Fruit fly (Drosophila melanogaster) whole organism, embryonic: ENCODE data around the gene Polr2I.
A peak's percentile ranks its signal among the peaks of the same experiment; 100 is the strongest.

Experiments
- Ada2b ChIP-seq: fragments of 200-800 bp; sonication (Bioruptor generic); IDR thresholded peaks from 2 replicates; pipeline ENCODE4 v1.3.6; 2022; ENCODE audit warnings: missing biosample characterization, missing genetic modification characterization
- Adf1 ChIP-seq: fragments of 200-800 bp; sonication (Bioruptor generic); IDR thresholded peaks from 2 replicates; pipeline ENCODE4 v1.3.6; 2022; ENCODE audit warnings: missing biosample characterization, missing genetic modification characterization
- Aef1 ChIP-seq: fragments of 200-800 bp; sonication (Bioruptor generic); IDR thresholded peaks from 3 replicates; pipeline ENCODE4 v1.3.6; 2022; ENCODE audit warnings: missing biosample characterization, missing genetic modification characterization
- BEAF-32 ChIP-seq: fragments of 200-800 bp; sonication (Bioruptor generic); optimal IDR thresholded peaks from 3 replicates; lab custom pipeline; 2017; ENCODE audit warnings: missing biosample characterization, missing genetic modification characterization, mild to moderate bottlenecking, moderate library complexity, missing genetic modification reagents
- CG11085 ChIP-seq: fragments of 200-800 bp; sonication (Bioruptor generic); IDR thresholded peaks from 2 replicates; pipeline ENCODE4 v1.3.6; 2022; ENCODE audit warnings: missing biosample characterization, missing genetic modification characterization
- CG11247 ChIP-seq: fragments of 200-800 bp; sonication (Bioruptor generic); IDR thresholded peaks from 2 replicates; pipeline ENCODE4 v1.3.6; 2022; ENCODE audit warnings: missing biosample characterization, missing genetic modification characterization
- CG11504 ChIP-seq: fragments of 200-800 bp; sonication (Bioruptor generic); optimal IDR thresholded peaks from 3 replicates; lab custom pipeline; 2019; ENCODE audit warnings: missing biosample characterization, mild to moderate bottlenecking, missing genetic modification characterization, moderate library complexity
- CG12299 ChIP-seq: fragments of 200-800 bp; sonication (Bioruptor generic); optimal IDR thresholded peaks from 2 replicates; lab custom pipeline; 2018; ENCODE audit warnings: missing biosample characterization, mild to moderate bottlenecking, missing genetic modification characterization
- CG13424 ChIP-seq: fragments of 200-800 bp; sonication (Bioruptor generic); optimal IDR thresholded peaks from 2 replicates; lab custom pipeline; 2019; ENCODE audit warnings: missing biosample characterization, mild to moderate bottlenecking, missing genetic modification characterization, moderate library complexity
- CG13894 ChIP-seq: fragments of 200-800 bp; sonication (Bioruptor generic); optimal IDR thresholded peaks from 3 replicates; lab custom pipeline; 2018; ENCODE audit warnings: missing biosample characterization, mild to moderate bottlenecking, missing genetic modification characterization, moderate library complexity
- CG15073 ChIP-seq: fragments of 200-800 bp; sonication (Bioruptor generic); optimal IDR thresholded peaks from 2 replicates; lab custom pipeline; 2016; ENCODE audit warnings: missing biosample characterization, missing genetic modification characterization
- CG15269 ChIP-seq: fragments of 200-800 bp; sonication (Bioruptor generic); optimal IDR thresholded peaks from 2 replicates; lab custom pipeline; 2018; ENCODE audit warnings: missing biosample characterization, mild to moderate bottlenecking, missing genetic modification characterization, moderate library complexity
- CG1603 ChIP-seq: fragments of 200-800 bp; sonication (Bioruptor generic); optimal IDR thresholded peaks from 2 replicates; lab custom pipeline; 2019; ENCODE audit warnings: missing biosample characterization, mild to moderate bottlenecking, missing genetic modification characterization, moderate library complexity
- CG16813 ChIP-seq: fragments of 200-800 bp; sonication (Bioruptor generic); IDR thresholded peaks from 3 replicates; pipeline ENCODE4 v1.3.6; 2022; ENCODE audit warnings: missing biosample characterization, missing genetic modification characterization; ENCODE audit not compliant: partially characterized antibody
- CG17612 ChIP-seq: fragments of 200-800 bp; sonication (Bioruptor generic); IDR thresholded peaks from 2 replicates; pipeline ENCODE4 v1.3.6; 2022; ENCODE audit warnings: missing biosample characterization, missing genetic modification characterization
- CG18599 ChIP-seq: fragments of 200-800 bp; sonication (Bioruptor generic); optimal IDR thresholded peaks from 3 replicates; lab custom pipeline; 2017; ENCODE audit warnings: missing biosample characterization, missing genetic modification characterization, mild to moderate bottlenecking, moderate library complexity, missing genetic modification reagents
- CG30020 ChIP-seq: fragments of 200-800 bp; optimal IDR thresholded peaks from 2 replicates; lab custom pipeline; 2019; ENCODE audit warnings: missing biosample characterization, mild to moderate bottlenecking, missing genetic modification characterization, moderate library complexity
- CG30403 ChIP-seq: fragments of 200-800 bp; sonication (Bioruptor generic); optimal IDR thresholded peaks from 3 replicates; lab custom pipeline; 2016; ENCODE audit warnings: missing biosample characterization, missing genetic modification characterization
- CG31388 ChIP-seq: fragments of 200-800 bp; sonication (Bioruptor generic); optimal IDR thresholded peaks from 2 replicates; lab custom pipeline; 2016; ENCODE audit warnings: missing biosample characterization, missing genetic modification characterization
- CG4617 ChIP-seq: fragments of 200-800 bp; sonication (Bioruptor generic); optimal IDR thresholded peaks from 3 replicates; lab custom pipeline; 2016; ENCODE audit warnings: missing biosample characterization, missing genetic modification characterization, borderline replicate concordance
- CG4820 ChIP-seq: fragments of 200-800 bp; sonication (Bioruptor generic); optimal IDR thresholded peaks from 3 replicates; lab custom pipeline; 2016; ENCODE audit warnings: missing biosample characterization, missing genetic modification characterization
- CG5245 ChIP-seq: fragments of 200-800 bp; sonication (Bioruptor generic); optimal IDR thresholded peaks from 3 replicates; lab custom pipeline; 2016; ENCODE audit warnings: missing biosample characterization, missing genetic modification characterization
- CG7357 ChIP-seq: fragments of 200-800 bp; sonication (Bioruptor generic); IDR thresholded peaks from 3 replicates; pipeline ENCODE4 v1.3.6; 2022; ENCODE audit warnings: missing biosample characterization, missing genetic modification characterization
- CoRest ChIP-seq: fragments of 200-800 bp; sonication (Bioruptor generic); optimal IDR thresholded peaks from 3 replicates; lab custom pipeline; 2018; ENCODE audit warnings: missing biosample characterization, mild to moderate bottlenecking, missing genetic modification characterization, moderate library complexity
- CrebB ChIP-seq: fragments of 200-800 bp; sonication (Bioruptor generic); optimal IDR thresholded peaks from 3 replicates; lab custom pipeline; 2018; ENCODE audit warnings: missing biosample characterization, mild to moderate bottlenecking, missing genetic modification characterization
- D19A ChIP-seq: fragments of 200-800 bp; optimal IDR thresholded peaks from 3 replicates; lab custom pipeline; 2019; ENCODE audit warnings: missing biosample characterization, mild to moderate bottlenecking, missing genetic modification characterization, moderate library complexity
- Ets65A ChIP-seq: fragments of 200-800 bp; sonication (Bioruptor generic); peaks from one replicate; lab custom pipeline; 2016; ENCODE audit warnings: missing biosample characterization, missing genetic modification characterization
- Hr3 ChIP-seq: fragments of 200-800 bp; sonication (Bioruptor generic); optimal IDR thresholded peaks from 3 replicates; lab custom pipeline; 2016; ENCODE audit warnings: missing biosample characterization, missing genetic modification characterization
- Lhr ChIP-seq: fragments of 200-800 bp; sonication (Bioruptor generic); optimal IDR thresholded peaks from 3 replicates; lab custom pipeline; 2017; ENCODE audit warnings: mild to moderate bottlenecking, missing biosample characterization, missing genetic modification reagents, missing genetic modification characterization
- Lim3 ChIP-seq: fragments of 200-800 bp; sonication (Bioruptor generic); IDR thresholded peaks from 2 replicates; pipeline ENCODE4 v1.3.6; 2022; ENCODE audit warnings: missing biosample characterization, missing genetic modification characterization
- Nf-YB ChIP-seq: fragments of 200-800 bp; sonication (Bioruptor generic); optimal IDR thresholded peaks from 3 replicates; lab custom pipeline; 2019; ENCODE audit warnings: missing biosample characterization, mild to moderate bottlenecking, missing genetic modification characterization, moderate library complexity
- NfI ChIP-seq: fragments of 200-800 bp; sonication (Bioruptor generic); optimal IDR thresholded peaks from 3 replicates; lab custom pipeline; 2018; ENCODE audit warnings: missing biosample characterization, mild to moderate bottlenecking, missing genetic modification characterization, moderate library complexity
- Ravus ChIP-seq: fragments of 200-800 bp; sonication (Bioruptor generic); IDR thresholded peaks from 2 replicates; pipeline ENCODE4 v1.3.6; 2022; ENCODE audit warnings: missing biosample characterization, missing genetic modification characterization
- abd-A ChIP-seq: fragments of 200-800 bp; sonication (Bioruptor generic); optimal IDR thresholded peaks from 3 replicates; lab custom pipeline; 2019; ENCODE audit warnings: missing biosample characterization, mild to moderate bottlenecking, missing genetic modification characterization, moderate library complexity
- br ChIP-seq: fragments of >200 bp; optimal IDR thresholded peaks from 2 replicates; lab custom pipeline; 2017
- btn ChIP-seq: fragments of 200-800 bp; sonication (Bioruptor generic); optimal IDR thresholded peaks from 2 replicates; lab custom pipeline; 2016; ENCODE audit warnings: missing biosample characterization, missing genetic modification characterization
- croc ChIP-seq: fragments of 200-800 bp; sonication (Bioruptor generic); conservative IDR thresholded peaks from 3 replicates; pipeline ENCODE4 v1.3.6; 2022; ENCODE audit warnings: missing biosample characterization, missing genetic modification characterization
- cwo ChIP-seq: fragments of 200-800 bp; sonication (Bioruptor generic); optimal IDR thresholded peaks from 3 replicates; lab custom pipeline; 2017; ENCODE audit warnings: missing biosample characterization, missing genetic modification characterization, mild to moderate bottlenecking, moderate library complexity, missing genetic modification reagents
- dati ChIP-seq: fragments of 200-800 bp; sonication (Bioruptor generic); IDR thresholded peaks from 2 replicates; pipeline ENCODE4 v1.3.6; 2022; ENCODE audit warnings: missing biosample characterization, missing genetic modification characterization
- en ChIP-seq: fragments of 200-800 bp; sonication (Bioruptor generic); optimal IDR thresholded peaks from 2 replicates; lab custom pipeline; 2016; ENCODE audit warnings: missing biosample characterization, missing genetic modification characterization
- ftz-f1 ChIP-seq: fragments of 200-800 bp; sonication (Bioruptor generic); optimal IDR thresholded peaks from 2 replicates; lab custom pipeline; 2016; ENCODE audit warnings: missing biosample characterization, missing genetic modification characterization
- h ChIP-seq: fragments of >200 bp; optimal IDR thresholded peaks from 2 replicates; lab custom pipeline; 2017
- hbn ChIP-seq: fragments of 200-800 bp; sonication (Bioruptor generic); IDR thresholded peaks from 2 replicates; pipeline ENCODE4 v1.3.6; 2022; ENCODE audit warnings: missing biosample characterization, missing genetic modification characterization; ENCODE audit not compliant: partially characterized antibody
- nau ChIP-seq: fragments of 200-800 bp; sonication (Bioruptor generic); optimal IDR thresholded peaks from 3 replicates; lab custom pipeline; 2017; ENCODE audit warnings: missing biosample characterization, mild to moderate bottlenecking, missing genetic modification characterization, missing genetic modification reagents
- rib ChIP-seq: fragments of 200-800 bp; sonication (Bioruptor generic); IDR thresholded peaks from 2 replicates; pipeline ENCODE4 v1.3.6; 2022; ENCODE audit warnings: missing biosample characterization, missing genetic modification characterization
- row ChIP-seq: fragments of 200-800 bp; sonication (Bioruptor generic); IDR thresholded peaks from 3 replicates; pipeline ENCODE4 v1.3.6; 2022; ENCODE audit warnings: missing biosample characterization, missing genetic modification characterization
- run ChIP-seq: fragments of 200-800 bp; sonication (Bioruptor generic); optimal IDR thresholded peaks from 3 replicates; lab custom pipeline; 2018; ENCODE audit warnings: missing biosample characterization, mild to moderate bottlenecking, missing genetic modification characterization
- sens ChIP-seq: fragments of 200-800 bp; sonication (Bioruptor generic); peaks from one replicate; lab custom pipeline; 2016; ENCODE audit warnings: missing biosample characterization, missing genetic modification characterization
- slp2 ChIP-seq: fragments of 200-800 bp; sonication (Bioruptor generic); optimal IDR thresholded peaks from 2 replicates; lab custom pipeline; 2016; ENCODE audit warnings: missing biosample characterization, missing genetic modification characterization
- so ChIP-seq: fragments of 200-800 bp; sonication (Bioruptor generic); IDR thresholded peaks from 3 replicates; pipeline ENCODE4 v1.3.6; 2022; ENCODE audit warnings: missing biosample characterization, missing genetic modification characterization
- vnd ChIP-seq: fragments of 200-800 bp; sonication (Bioruptor generic); IDR thresholded peaks from 3 replicates; pipeline ENCODE4 v1.3.6; 2022; ENCODE audit warnings: missing biosample characterization, missing genetic modification characterization; ENCODE audit not compliant: partially characterized antibody
- wdn ChIP-seq: fragments of 200-800 bp; sonication (Bioruptor generic); IDR thresholded peaks from 2 replicates; pipeline ENCODE4 v1.3.6; 2022; ENCODE audit warnings: missing biosample characterization, missing genetic modification characterization

Polr2I gene

dm6 chr3R:14307972-14308673 lies 766 bp upstream of the Polr2I start (continued):
- TF ChIP-seq CG18599 (GFP tag; lab: Kevin White, UChicago) (no peak), NfI (GFP tag; lab: Kevin White, UChicago) (no peak), br (no peak), CG30020 (tag; lab: Kevin White, UChicago) (no peak), ftz-f1 (GFP tag; lab: Kevin White, UChicago) (peak; percentile 95), en (no peak), D19A (tag; lab: Kevin White, UChicago) (no peak), CG11504 (tag; lab: Kevin White, UChicago) (no peak), slp2 (GFP tag; lab: Kevin White, UChicago) (no peak), row (GFP tag; lab: Robert Waterston, UW) (no peak), vnd (GFP tag; lab: Robert Waterston, UW) (no peak), rib (no peak), dati (GFP tag; lab: Robert Waterston, UW) (no peak), Ada2b (GFP tag; lab: Robert Waterston, UW) (no peak), CG12299 (tag; lab: Kevin White, UChicago) (no peak), CG5245 (GFP tag; lab: Kevin White, UChicago) (no peak), CoRest (tag; lab: Kevin White, UChicago) (peak; percentile 31), wdn (GFP tag; lab: Robert Waterston, UW) (no peak), CG7357 (no peak), CG17612 (GFP tag; lab: Robert Waterston, UW) (peak; percentile 45), Hr3 (GFP tag; lab: Kevin White, UChicago) (no peak), CG15269 (no peak), CG1603 (tag; lab: Kevin White, UChicago) (no peak), h (lab: Kevin White, UChicago) (no peak), CG13894 (no peak), CG11247 (no peak), Nf-YB (GFP tag; lab: Kevin White, UChicago) (no peak), CG11085 (GFP tag; lab: Robert Waterston, UW) (no peak), run (tag; lab: Kevin White, UChicago) (no peak), CG30403 (no peak), Lhr (GFP tag; lab: Kevin White, UChicago) (no peak), CrebB (tag; lab: Kevin White, UChicago) (no peak), btn (GFP tag; lab: Kevin White, UChicago) (no peak), croc (GFP tag; lab: Robert Waterston, UW) (no peak), BEAF-32 (GFP tag; lab: Kevin White, UChicago) (no peak), CG13424 (no peak), sens (peak; percentile 86), CG15073 (GFP tag; lab: Kevin White, UChicago) (no peak), nau (GFP tag; lab: Kevin White, UChicago) (no peak), Aef1 (GFP tag; lab: Robert Waterston, UW) (no peak), cwo (GFP tag; lab: Kevin White, UChicago) (no peak), Ets65A (no peak), abd-A (no peak), Adf1 (GFP tag; lab: Robert Waterston, UW) (0 out of 2 replicates have a peak, but pooled peaks have one; percentile 32), so (GFP tag; lab: Robert Waterston, UW) (no peak), CG4617 (GFP tag; lab: Kevin White, UChicago) (peak; percentile 91), CG16813 (no peak), Ravus (GFP tag; lab: Robert Waterston, UW) (no peak), Lim3 (no peak), CG4820 (GFP tag; lab: Kevin White, UChicago) (no peak), CG31388 (GFP tag; lab: Kevin White, UChicago) (no peak), hbn (GFP tag; lab: Robert Waterston, UW) (no peak)
